Fruit fly (Drosophila melanogaster) whole organism, embryonic: ENCODE results near the gene CG15877.

Experiments
- Adf1 ChIP-seq: fragments of 200-800 bp; sonication (Bioruptor generic); IDR thresholded peaks from 2 replicates; pipeline ENCODE4 v1.3.6; 2022; ENCODE audit warnings: missing biosample characterization, missing genetic modification characterization
- C15 ChIP-seq: fragments of 200-800 bp; sonication (Bioruptor generic); IDR thresholded peaks from 3 replicates; pipeline ENCODE4 v1.3.6; 2022; ENCODE audit warnings: missing biosample characterization, missing genetic modification characterization
- CG10462 ChIP-seq: fragments of 200-800 bp; sonication (Bioruptor generic); optimal IDR thresholded peaks from 2 replicates; lab custom pipeline; 2016; ENCODE audit warnings: missing biosample characterization, missing genetic modification characterization
- CG10654 ChIP-seq: fragments of 200-800 bp; sonication (Bioruptor generic); optimal IDR thresholded peaks from 2 replicates; lab custom pipeline; 2016; ENCODE audit warnings: missing biosample characterization, missing genetic modification characterization
- CG11093 ChIP-seq: fragments of 200-800 bp; sonication (Bioruptor generic); IDR thresholded peaks from 3 replicates; pipeline ENCODE4 v1.3.6; 2022; ENCODE audit warnings: missing biosample characterization, missing genetic modification characterization
- CG11456 ChIP-seq: fragments of 200-800 bp; sonication (Bioruptor generic); IDR thresholded peaks from 3 replicates; pipeline ENCODE4 v1.3.6; 2022; ENCODE audit warnings: missing biosample characterization, missing genetic modification characterization
- CG12155 ChIP-seq: fragments of 200-800 bp; sonication (Bioruptor generic); optimal IDR thresholded peaks from 3 replicates; lab custom pipeline; 2016; ENCODE audit warnings: missing biosample characterization, missing genetic modification characterization
- CG1233 ChIP-seq: fragments of 200-800 bp; sonication (Bioruptor generic); optimal IDR thresholded peaks from 4 replicates; lab custom pipeline; 2018; ENCODE audit warnings: missing biosample characterization, mild to moderate bottlenecking, missing genetic modification characterization
- CG12942 ChIP-seq: fragments of 200-800 bp; sonication (Bioruptor generic); optimal IDR thresholded peaks from 3 replicates; lab custom pipeline; 2016; ENCODE audit warnings: missing biosample characterization, missing genetic modification characterization
- CG14050 ChIP-seq: fragments of 200-800 bp; sonication (Bioruptor generic); IDR thresholded peaks from 3 replicates; pipeline ENCODE4 v1.3.6; 2022; ENCODE audit warnings: missing biosample characterization, missing genetic modification characterization
- CG14710 ChIP-seq: fragments of 200-800 bp; sonication (Bioruptor generic); optimal IDR thresholded peaks from 3 replicates; lab custom pipeline; 2019; ENCODE audit warnings: missing biosample characterization, mild to moderate bottlenecking, missing genetic modification characterization, moderate library complexity
- CG15601 ChIP-seq: fragments of 200-800 bp; sonication (Bioruptor generic); optimal IDR thresholded peaks from 3 replicates; lab custom pipeline; 2019; ENCODE audit warnings: missing biosample characterization, mild to moderate bottlenecking, missing genetic modification characterization, moderate library complexity
- CG31365 ChIP-seq: fragments of 200-800 bp; sonication (Bioruptor generic); optimal IDR thresholded peaks from 2 replicates; lab custom pipeline; 2018; ENCODE audit warnings: missing biosample characterization, mild to moderate bottlenecking, missing genetic modification characterization
- CG4730 ChIP-seq: fragments of 200-800 bp; sonication (Bioruptor generic); IDR thresholded peaks from 2 replicates; pipeline ENCODE4 v1.3.6; 2022; ENCODE audit warnings: missing biosample characterization, missing genetic modification characterization
- CG4820 ChIP-seq: fragments of 200-800 bp; sonication (Bioruptor generic); optimal IDR thresholded peaks from 3 replicates; lab custom pipeline; 2016; ENCODE audit warnings: missing biosample characterization, missing genetic modification characterization
- CG6175 ChIP-seq: fragments of 200-800 bp; sonication (Bioruptor generic); IDR thresholded peaks from 3 replicates; pipeline ENCODE4 v1.3.6; 2022; ENCODE audit warnings: missing biosample characterization, missing genetic modification characterization
- CG7745 ChIP-seq: fragments of 200-800 bp; sonication (Bioruptor generic); optimal IDR thresholded peaks from 2 replicates; lab custom pipeline; 2018; ENCODE audit warnings: missing biosample characterization, mild to moderate bottlenecking, missing genetic modification characterization, moderate library complexity
- CG8478 ChIP-seq: fragments of >200 bp; optimal IDR thresholded peaks from 2 replicates; lab custom pipeline; 2018
- Chrac-16 ChIP-seq: fragments of 200-800 bp; sonication (Bioruptor generic); optimal IDR thresholded peaks from 3 replicates; lab custom pipeline; 2016; ENCODE audit warnings: missing biosample characterization, missing genetic modification characterization
- Dek ChIP-seq: fragments of 200-800 bp; sonication (Bioruptor generic); optimal IDR thresholded peaks from 3 replicates; lab custom pipeline; 2019; ENCODE audit warnings: missing biosample characterization, mild to moderate bottlenecking, missing genetic modification characterization, moderate library complexity
- Dp ChIP-seq: fragments of 200-800 bp; sonication (Bioruptor generic); optimal IDR thresholded peaks from 2 replicates; lab custom pipeline; 2018; ENCODE audit warnings: missing biosample characterization, mild to moderate bottlenecking, missing genetic modification characterization, moderate library complexity
- Dref ChIP-seq: fragments of 200-800 bp; sonication (Bioruptor generic); IDR thresholded peaks from 2 replicates; pipeline ENCODE4 v1.3.6; 2022; ENCODE audit warnings: missing biosample characterization, missing genetic modification characterization
- Drgx ChIP-seq: fragments of 200-800 bp; sonication (Bioruptor generic); IDR thresholded peaks from 2 replicates; pipeline ENCODE4 v1.3.6; 2022; ENCODE audit warnings: missing biosample characterization, missing genetic modification characterization
- H2.0 ChIP-seq: fragments of 200-800 bp; sonication (Bioruptor generic); IDR thresholded peaks from 2 replicates; pipeline ENCODE4 v1.3.6; 2022; ENCODE audit warnings: missing biosample characterization, missing genetic modification characterization
- HHEX ChIP-seq: fragments of 200-800 bp; sonication (Bioruptor generic); optimal IDR thresholded peaks from 3 replicates; lab custom pipeline; 2017; ENCODE audit warnings: missing biosample characterization, mild to moderate bottlenecking, missing genetic modification characterization, missing genetic modification reagents
- Hand ChIP-seq: fragments of 200-800 bp; sonication (Bioruptor generic); optimal IDR thresholded peaks from 2 replicates; lab custom pipeline; 2017; ENCODE audit warnings: mild to moderate bottlenecking, missing biosample characterization, missing genetic modification reagents, missing genetic modification characterization
- HmgZ ChIP-seq: fragments of 200-800 bp; sonication (Bioruptor generic); optimal IDR thresholded peaks from 2 replicates; lab custom pipeline; 2018; ENCODE audit warnings: missing biosample characterization, mild to moderate bottlenecking, missing genetic modification characterization
- Lim3 ChIP-seq: fragments of 200-800 bp; sonication (Bioruptor generic); IDR thresholded peaks from 2 replicates; pipeline ENCODE4 v1.3.6; 2022; ENCODE audit warnings: missing biosample characterization, missing genetic modification characterization
- Mrtf ChIP-seq: fragments of 200-800 bp; sonication (Bioruptor generic); IDR thresholded peaks from 3 replicates; pipeline ENCODE4 v1.3.6; 2022; ENCODE audit warnings: missing biosample characterization, missing genetic modification characterization
- Nf-YC ChIP-seq: fragments of 200-800 bp; optimal IDR thresholded peaks from 3 replicates; lab custom pipeline; 2019; ENCODE audit warnings: missing biosample characterization, mild to moderate bottlenecking, missing genetic modification characterization, moderate library complexity
- Rx ChIP-seq: fragments of 200-800 bp; sonication (Bioruptor generic); IDR thresholded peaks from 2 replicates; pipeline ENCODE4 v1.3.6; 2022; ENCODE audit warnings: missing biosample characterization, missing genetic modification characterization
- Scr ChIP-seq: fragments of 200-800 bp; sonication (Bioruptor generic); IDR thresholded peaks from 2 replicates; pipeline ENCODE4 v1.3.6; 2022; ENCODE audit warnings: missing biosample characterization, missing genetic modification characterization; ENCODE audit not compliant: partially characterized antibody
- Six4 ChIP-seq: fragments of 200-800 bp; sonication (Bioruptor generic); optimal IDR thresholded peaks from 2 replicates; lab custom pipeline; 2016; ENCODE audit warnings: missing biosample characterization, missing genetic modification characterization
- TFAM ChIP-seq: fragments of 200-800 bp; sonication (Bioruptor generic); optimal IDR thresholded peaks from 2 replicates; lab custom pipeline; 2017; ENCODE audit warnings: missing biosample characterization, missing genetic modification characterization, inconsistent platforms
- ac ChIP-seq: fragments of 200-800 bp; sonication (Bioruptor generic); optimal IDR thresholded peaks from 3 replicates; lab custom pipeline; 2017; ENCODE audit warnings: missing biosample characterization, mild to moderate bottlenecking, missing genetic modification characterization
- bab2 ChIP-seq: fragments of 200-800 bp; sonication (Bioruptor generic); optimal IDR thresholded peaks from 2 replicates; lab custom pipeline; 2016; ENCODE audit warnings: missing biosample characterization, missing genetic modification characterization
- bbx ChIP-seq: fragments of 200-800 bp; sonication (Bioruptor generic); IDR thresholded peaks from 2 replicates; pipeline ENCODE4 v1.3.6; 2022; ENCODE audit warnings: missing biosample characterization, missing genetic modification characterization; ENCODE audit not compliant: partially characterized antibody
- ci ChIP-seq: fragments of 200-800 bp; sonication (Bioruptor generic); IDR thresholded peaks from 3 replicates; pipeline ENCODE4 v1.3.6; 2022; ENCODE audit warnings: missing biosample characterization, missing genetic modification characterization
- cwo ChIP-seq: fragments of 200-800 bp; sonication (Bioruptor generic); optimal IDR thresholded peaks from 3 replicates; lab custom pipeline; 2017; ENCODE audit warnings: missing biosample characterization, missing genetic modification characterization, mild to moderate bottlenecking, moderate library complexity, missing genetic modification reagents
- ems ChIP-seq: fragments of 200-800 bp; sonication (Bioruptor generic); optimal IDR thresholded peaks from 3 replicates; lab custom pipeline; 2016; ENCODE audit warnings: missing biosample characterization, missing genetic modification characterization
- ewg ChIP-seq: fragments of 200-800 bp; sonication (Bioruptor generic); optimal IDR thresholded peaks from 3 replicates; lab custom pipeline; 2017; ENCODE audit warnings: mild to moderate bottlenecking, missing biosample characterization, missing genetic modification reagents, missing genetic modification characterization
- fd64A ChIP-seq: fragments of 200-800 bp; sonication (Bioruptor generic); optimal IDR thresholded peaks from 3 replicates; lab custom pipeline; 2018; ENCODE audit warnings: missing biosample characterization, mild to moderate bottlenecking, missing genetic modification characterization
- gcm ChIP-seq: fragments of 200-800 bp; sonication (Bioruptor generic); optimal IDR thresholded peaks from 2 replicates; lab custom pipeline; 2019; ENCODE audit warnings: missing biosample characterization, mild to moderate bottlenecking, missing genetic modification characterization, moderate library complexity
- hth ChIP-seq: fragments of >200 bp; optimal IDR thresholded peaks from 2 replicates; lab custom pipeline; 2017; ENCODE audit warnings: inconsistent platforms
- mld ChIP-seq: fragments of 200-800 bp; sonication (Bioruptor generic); IDR thresholded peaks from 3 replicates; pipeline ENCODE4 v1.3.6; 2022; ENCODE audit warnings: missing biosample characterization, missing genetic modification characterization; ENCODE audit not compliant: partially characterized antibody
- phol ChIP-seq: fragments of 200-800 bp; sonication (Bioruptor generic); optimal IDR thresholded peaks from 3 replicates; lab custom pipeline; 2018; ENCODE audit warnings: missing biosample characterization, mild to moderate bottlenecking, missing genetic modification characterization, moderate library complexity
- repo ChIP-seq: fragments of 200-800 bp; sonication (Bioruptor generic); optimal IDR thresholded peaks from 2 replicates; lab custom pipeline; 2016; ENCODE audit warnings: missing biosample characterization, missing genetic modification characterization
- seq ChIP-seq: fragments of 200-800 bp; sonication (Bioruptor generic); IDR thresholded peaks from 2 replicates; pipeline ENCODE4 v1.3.6; 2022; ENCODE audit warnings: missing biosample characterization, missing genetic modification characterization
- sna ChIP-seq: fragments of 200-800 bp; sonication (Bioruptor generic); IDR thresholded peaks from 2 replicates; pipeline ENCODE4 v1.3.6; 2022; ENCODE audit warnings: missing biosample characterization, missing genetic modification characterization; ENCODE audit not compliant: partially characterized antibody
- wek ChIP-seq: fragments of 200-800 bp; sonication (Bioruptor generic); optimal IDR thresholded peaks from 3 replicates; lab custom pipeline; 2018; ENCODE audit warnings: missing biosample characterization, mild to moderate bottlenecking, missing genetic modification characterization, moderate library complexity
- zen ChIP-seq: fragments of 200-800 bp; sonication (Bioruptor generic); optimal IDR thresholded peaks from 3 replicates; lab custom pipeline; 2018; ENCODE audit warnings: missing biosample characterization, mild to moderate bottlenecking, missing genetic modification characterization, moderate library complexity

The CG15877 gene

DNA sequence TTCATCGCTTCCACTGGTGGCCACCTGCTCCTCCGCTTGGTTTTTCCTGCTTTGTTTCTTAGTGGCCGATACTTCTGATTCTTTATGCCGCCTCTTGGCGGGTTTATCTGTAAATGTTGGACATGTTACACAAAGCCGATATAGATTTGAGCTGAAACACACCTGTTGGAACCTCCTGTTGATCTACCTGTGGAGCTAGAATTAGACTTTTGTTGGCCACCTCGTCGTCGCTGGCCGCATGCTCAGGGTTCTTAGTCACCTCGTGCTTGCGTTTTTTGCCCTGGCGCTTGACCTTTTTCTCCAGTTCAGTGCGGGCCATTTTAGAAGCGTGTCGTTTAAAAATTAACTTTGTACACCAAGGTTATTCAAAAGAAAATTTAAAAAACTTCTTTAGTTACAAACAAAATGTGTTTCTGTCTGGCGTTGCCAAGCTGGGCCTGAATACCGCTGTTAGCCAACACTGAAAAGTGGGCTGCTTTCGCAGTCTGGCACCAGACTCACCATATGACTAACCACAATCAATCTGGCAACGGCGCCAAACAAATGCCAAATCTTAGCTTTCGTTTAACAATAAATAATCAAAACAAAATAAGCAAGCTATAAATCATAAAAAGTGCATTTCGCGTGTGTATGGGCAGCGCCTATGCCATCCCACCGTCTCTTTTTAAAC, at the start of gene CG15877, which contains the start of gene Svil (continued):
- peak; percentile 24 for TF ChIP-seq phol (tag; lab: Kevin White, UChicago)
- TF ChIP-seq CG12942 (GFP tag; lab: Kevin White, UChicago): no peak
- TF ChIP-seq CG11093 (GFP tag; lab: Robert Waterston, UW): no peak
- no peak for TF ChIP-seq Chrac-16 (GFP tag; lab: Kevin White, UChicago)
- peak; percentile 31 for TF ChIP-seq repo (GFP tag; lab: Kevin White, UChicago)
- TF ChIP-seq ac (GFP tag; lab: Kevin White, UChicago): no peak
- TF ChIP-seq ewg (GFP tag; lab: Kevin White, UChicago): no peak
- TF ChIP-seq cwo (GFP tag; lab: Kevin White, UChicago): no peak
- TF ChIP-seq hth: no peak
- TF ChIP-seq CG10462: no peak
- TF ChIP-seq CG4730 (GFP tag; lab: Robert Waterston, UW): no peak
- no peak for TF ChIP-seq C15 (GFP tag; lab: Robert Waterston, UW)
- TF ChIP-seq Rx (GFP tag; lab: Robert Waterston, UW): no peak
- no peak for TF ChIP-seq HHEX (GFP tag; lab: Kevin White, UChicago)
- TF ChIP-seq Dref (GFP tag; lab: Robert Waterston, UW): 0 out of 2 replicates have a peak, but pooled peaks have one; percentile 24
- TF ChIP-seq ci: no peak
- no peak for TF ChIP-seq CG4820
- no peak for TF ChIP-seq CG14050 (GFP tag; lab: Robert Waterston, UW)
- TF ChIP-seq CG11456 (GFP tag; lab: Robert Waterston, UW): 0 out of 3 replicates have a peak, but pooled peaks have one; percentile 50
- peak; percentile 58 for TF ChIP-seq Dp (GFP tag; lab: Kevin White, UChicago)
- TF ChIP-seq fd64A: no peak
- no peak for TF ChIP-seq mld (GFP tag; lab: Robert Waterston, UW)
- no peak for TF ChIP-seq CG6175 (GFP tag; lab: Robert Waterston, UW)
- TF ChIP-seq seq (GFP tag; lab: Robert Waterston, UW): no peak
- no peak for TF ChIP-seq Lim3
- no peak for TF ChIP-seq CG10654 (GFP tag; lab: Kevin White, UChicago)
- TF ChIP-seq ems (GFP tag; lab: Kevin White, UChicago): no peak
- no peak for TF ChIP-seq Hand (GFP tag; lab: Kevin White, UChicago)
- TF ChIP-seq Mrtf (GFP tag; lab: Robert Waterston, UW): no peak
- no peak for TF ChIP-seq CG12155
- TF ChIP-seq CG31365: no peak
- no peak for TF ChIP-seq CG7745 (tag; lab: Kevin White, UChicago)
- TF ChIP-seq Six4 (GFP tag; lab: Kevin White, UChicago): no peak
- no peak for TF ChIP-seq zen (tag; lab: Kevin White, UChicago)
- TF ChIP-seq bbx (GFP tag; lab: Robert Waterston, UW): peak; percentile 23; the same call in 1 of the 2 replicates
- no peak for TF ChIP-seq Dek (tag; lab: Kevin White, UChicago)
- no peak for TF ChIP-seq wek (GFP tag; lab: Kevin White, UChicago)
- TF ChIP-seq Drgx (GFP tag; lab: Robert Waterston, UW): no peak
- no peak for TF ChIP-seq sna
- TF ChIP-seq Scr: peak; percentile 51
- TF ChIP-seq HmgZ: no peak
- no peak; the same call in 1 of the 2 replicates for TF ChIP-seq H2.0 (GFP tag; lab: Robert Waterston, UW)
- TF ChIP-seq Adf1 (GFP tag; lab: Robert Waterston, UW): no peak
- TF ChIP-seq Nf-YC (tag; lab: Kevin White, UChicago): no peak
- no peak for TF ChIP-seq CG15601
- TF ChIP-seq CG1233: no peak
- no peak for TF ChIP-seq bab2
- peak; percentile 83 for TF ChIP-seq CG14710
- no peak for TF ChIP-seq TFAM (GFP tag; lab: Kevin White, UChicago)
- no peak for TF ChIP-seq gcm
- TF ChIP-seq CG8478 (lab: Kevin White, UChicago): no peak
